Worm (Caenorhabditis elegans): ENCODE measurements around the gene lpr-2.

Gene lpr-2

DNA sequence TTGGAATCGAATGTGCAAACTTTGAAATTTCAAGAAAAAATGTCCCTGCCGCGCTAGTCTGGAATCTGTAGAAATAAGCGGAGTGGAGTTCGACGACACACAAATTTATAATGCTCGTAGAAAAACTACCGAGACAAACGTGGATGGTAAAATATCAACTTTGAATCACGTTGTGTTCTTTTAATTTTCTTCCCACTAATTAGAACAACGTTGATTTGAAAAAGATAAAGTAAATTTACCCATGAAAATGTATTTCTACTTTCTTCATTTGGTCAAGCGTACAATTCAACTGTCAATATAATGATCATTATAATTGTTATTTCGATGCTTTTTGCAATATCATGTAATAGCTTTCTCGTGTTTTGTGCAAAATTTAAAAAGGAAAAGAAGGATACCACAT lies 36.6 kb upstream of the lpr-2 start, which contains the start of gene K01A6.5:
Gene K01A6.5, plus strand, starts transcription at position 301 of the 400 bp plus-strand sequence.
- TF ChIP-seq lin-35 (GFP tag; optimal IDR thresholded peaks at IDR 0.05) (no peak), ceh-90 (tag; optimal IDR thresholded peaks at IDR 0.05) (no peak), irx-1 (tag; optimal IDR thresholded peaks at IDR 0.05) (no peak), grh-1 (GFP tag; IDR thresholded peaks at IDR 0.05) (no peak), fos-1 (tag; optimal IDR thresholded peaks at IDR 0.05) (no peak), tlp-1 (tag; optimal IDR thresholded peaks at IDR 0.05) (no peak), lir-3 (tag; optimal IDR thresholded peaks at IDR 0.05; ENCODE audit: poor library complexity) (no peak), mep-1 (tag; optimal IDR thresholded peaks at IDR 0.05) (no peak), ceh-88 (GFP tag; IDR thresholded peaks at IDR 0.05) (no peak), lin-14 (GFP tag; optimal IDR thresholded peaks at IDR 0.05) (no peak), snpc-4 (tag; optimal IDR thresholded peaks at IDR 0.05) (no peak), lin-39 (tag; optimal IDR thresholded peaks at IDR 0.05) (no peak), pqm-1 (tag; optimal IDR thresholded peaks at IDR 0.05) (no peak), nhr-76 (tag; optimal IDR thresholded peaks at IDR 0.05) (no peak), sox-4 (tag; optimal IDR thresholded peaks at IDR 0.05) (no peak), mef-2 (tag; optimal IDR thresholded peaks at IDR 0.05) (no peak), aha-1 (tag; optimal IDR thresholded peaks at IDR 0.05) (no peak), fkh-10 (GFP tag; optimal IDR thresholded peaks at IDR 0.05) (no peak)

ce11 chrIV:11743813-11744212 lies 35.2 kb upstream of the lpr-2 start:
- no peak for TF ChIP-seq Y116A8C.19 (tag; optimal IDR thresholded peaks at IDR 0.05; ENCODE audit: borderline replicate concordance)

- TF ChIP-seq aly-2 (tag; optimal IDR thresholded peaks at IDR 0.05), result no peak
- TF ChIP-seq fos-1 (tag; optimal IDR thresholded peaks at IDR 0.05), result no peak
- TF ChIP-seq nhr-71 (tag; optimal IDR thresholded peaks at IDR 0.05), result peak; percentile 55
- TF ChIP-seq efl-1 (optimal IDR thresholded peaks at IDR 0.05), result no peak
- no peak for TF ChIP-seq efl-1 (GFP tag; optimal IDR thresholded peaks at IDR 0.05 in 1 of 2)
- no peak for TF ChIP-seq snu-23 (GFP tag; optimal IDR thresholded peaks at IDR 0.05)
- TF ChIP-seq lin-14 (GFP tag; optimal IDR thresholded peaks at IDR 0.05), result peak; percentile 62
- TF ChIP-seq nhr-90 (tag; optimal IDR thresholded peaks at IDR 0.05; ENCODE audit: poor library complexity), result no peak
- TF ChIP-seq ces-1 (GFP tag; optimal IDR thresholded peaks at IDR 0.05), result no peak
- no peak for TF ChIP-seq zag-1 (tag; optimal IDR thresholded peaks at IDR 0.05)
Measured at ce11 chrIV:11744287-11744686, 34.7 kb upstream of the lpr-2 start.

DNA sequence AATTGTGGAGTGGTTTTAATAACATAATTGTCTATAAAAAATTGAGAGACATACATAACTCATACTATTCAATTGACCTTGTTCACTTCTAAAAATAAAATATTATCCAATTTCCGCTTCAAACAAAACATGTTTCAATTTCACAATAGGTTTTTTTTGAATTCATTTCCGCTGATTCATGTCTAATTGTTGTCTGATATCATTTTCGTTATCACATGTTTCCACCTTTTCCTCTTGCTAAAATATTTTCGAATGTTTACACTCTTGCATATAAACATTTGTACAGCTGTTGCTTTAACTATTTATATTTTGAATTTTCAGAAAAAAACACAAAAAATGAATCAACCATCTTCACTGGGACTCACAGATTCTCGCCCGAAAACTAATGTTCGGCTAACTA lies 33.7 kb upstream of the lpr-2 start, which contains the start of gene gem-4:
Gene gem-4, plus strand, starts transcription at position 301 of the 400 bp plus-strand sequence.
- TF ChIP-seq ces-1 (GFP tag; optimal IDR thresholded peaks at IDR 0.05) (no peak), ceh-63 (GFP tag; optimal IDR thresholded peaks at IDR 0.05) (no peak), nhr-47 (tag; optimal IDR thresholded peaks at IDR 0.05) (no peak), swsn-7 (tag; optimal IDR thresholded peaks at IDR 0.05) (no peak), C34B4.2 (tag; optimal IDR thresholded peaks at IDR 0.05) (no peak), unc-86 (tag; optimal IDR thresholded peaks at IDR 0.05) (no peak), fkh-4 (tag; optimal IDR thresholded peaks at IDR 0.05; ENCODE audit: borderline replicate concordance) (no peak), hpl-2 (GFP tag; optimal IDR thresholded peaks at IDR 0.05) (no peak), alr-1 (tag; optimal IDR thresholded peaks at IDR 0.05; ENCODE audit: borderline replicate concordance) (no peak), nhr-90 (tag; optimal IDR thresholded peaks at IDR 0.05; ENCODE audit: poor library complexity) (no peak), aha-1 (tag; optimal IDR thresholded peaks at IDR 0.05) (no peak), snu-23 (GFP tag; optimal IDR thresholded peaks at IDR 0.05) (no peak), irx-1 (tag; optimal IDR thresholded peaks at IDR 0.05) (no peak), mep-1 (tag; optimal IDR thresholded peaks at IDR 0.05) (no peak), nhr-12 (tag; optimal IDR thresholded peaks at IDR 0.05) (no peak), grh-1 (GFP tag; IDR thresholded peaks at IDR 0.05) (no peak), zip-4 (GFP tag; optimal IDR thresholded peaks at IDR 0.05) (no peak), tbx-2 (tag; optimal IDR thresholded peaks at IDR 0.05) (no peak), sptf-1 (tag; optimal IDR thresholded peaks at IDR 0.05) (no peak)
